Worm (Caenorhabditis elegans): ENCODE results near the gene nspf-3.
"Not testable (repeated sequence)": the region's sequence is repeated elsewhere in the genome, so short reads cannot be mapped to it uniquely, and the experiment has no call there.

- TF ChIP-seq med-1 (GFP tag; optimal IDR thresholded peaks at IDR 0.05; ENCODE audit: insufficient read depth); ztf-29 (GFP tag; IDR thresholded peaks at IDR 0.05); T22C8.4 (GFP tag; IDR thresholded peaks at IDR 0.05): not testable (repeated sequence)
Measured at ce11 chrII:2688616-2689015, 1.4 kb downstream of the nspf-3 start, which contains the start of gene nspf-2.

All from whole organism, midembryonic.